Fruit fly (Drosophila melanogaster): Measurements from ENCODE around the gene CG11403.

The CG11403 gene

dm6 chrX:1276757-1277527 is 37.3 kb upstream of the CG11403 start (continued):
- TF ChIP-seq CG8478 (optimal IDR thresholded peaks at IDR 0.05), result no peak
- TF ChIP-seq jigr1 (GFP tag; IDR thresholded peaks at IDR 0.05), result peak; percentile 70; the same call in 1 of the 3 replicates
- TF ChIP-seq bcd (GFP tag; optimal IDR thresholded peaks at IDR 0.05), result peak; percentile 91
- TF ChIP-seq amos (GFP tag; IDR thresholded peaks at IDR 0.05; ENCODE audit: partially characterized antibody), result no peak
- TF ChIP-seq lmd (GFP tag; IDR thresholded peaks at IDR 0.05), result peak; percentile 95
- TF ChIP-seq Antp (GFP tag; optimal IDR thresholded peaks at IDR 0.05), result peak; percentile 93
- peak; percentile 95 for TF ChIP-seq Atf3 (GFP tag; optimal IDR thresholded peaks at IDR 0.05)
- TF ChIP-seq CG1024 (GFP tag; IDR thresholded peaks at IDR 0.05), result peak; percentile 48
- TF ChIP-seq tup (GFP tag; optimal IDR thresholded peaks at IDR 0.05), result peak; percentile 82
- peak; percentile 83 for TF ChIP-seq Bdp1 (GFP tag; optimal IDR thresholded peaks at IDR 0.05)
- peak; percentile 85 for TF ChIP-seq zfh2 (GFP tag; optimal IDR thresholded peaks at IDR 0.05)
- TF ChIP-seq Elba2 (GFP tag; optimal IDR thresholded peaks at IDR 0.05), result no peak
- TF ChIP-seq Lpt (GFP tag; optimal IDR thresholded peaks at IDR 0.05), result no peak
- TF ChIP-seq CG13424 (tag; optimal IDR thresholded peaks at IDR 0.05), result peak; percentile 86
- TF ChIP-seq gem (tag; optimal IDR thresholded peaks at IDR 0.05), result peak; percentile 90
- peak; percentile 75 for TF ChIP-seq CG6254 (GFP tag; optimal IDR thresholded peaks at IDR 0.05)
- peak; percentile 99 for TF ChIP-seq Med (GFP tag)
- peak; percentile 77 for TF ChIP-seq CG31365 (tag; optimal IDR thresholded peaks at IDR 0.05)
- no peak for TF ChIP-seq Trl (optimal IDR thresholded peaks at IDR 0.05)
- TF ChIP-seq Trl (GFP tag; optimal IDR thresholded peaks at IDR 0.05), result peak; percentile 91
- TF ChIP-seq CG6175 (GFP tag; IDR thresholded peaks at IDR 0.05), result peak; percentile 91
- TF ChIP-seq CG3995 (GFP tag; optimal IDR thresholded peaks at IDR 0.05), result peak; percentile 52
- TF ChIP-seq CG17361 (GFP tag; IDR thresholded peaks at IDR 0.05), result peak; percentile 91
- TF ChIP-seq Six4 (GFP tag; optimal IDR thresholded peaks at IDR 0.05), result peak; percentile 86
- TF ChIP-seq CG42726 (GFP tag; IDR thresholded peaks at IDR 0.05; ENCODE audit: partially characterized antibody), result no peak
- peak; percentile 73 for TF ChIP-seq CG1602 (GFP tag; optimal IDR thresholded peaks at IDR 0.05)
- peak; percentile 86 for TF ChIP-seq run (tag; optimal IDR thresholded peaks at IDR 0.05)
- peak; percentile 89 for TF ChIP-seq CG6813 (GFP tag; optimal IDR thresholded peaks at IDR 0.05)
- 0 out of 3 replicates have a peak, but pooled peaks have one; percentile 32 for TF ChIP-seq HLH4C (GFP tag; IDR thresholded peaks at IDR 0.05; ENCODE audit: partially characterized antibody)
- peak; percentile 90 for TF ChIP-seq jing (GFP tag; optimal IDR thresholded peaks at IDR 0.05)
- peak; percentile 74 for TF ChIP-seq Nf-YA (GFP tag; IDR thresholded peaks at IDR 0.05)
- peak; percentile 54 for TF ChIP-seq fd64A (GFP tag; optimal IDR thresholded peaks at IDR 0.05)
- peak; percentile 87 for TF ChIP-seq disco-r (GFP tag; optimal IDR thresholded peaks at IDR 0.05)
- TF ChIP-seq CG2875 (GFP tag; optimal IDR thresholded peaks at IDR 0.05), result peak; percentile 84
- peak; percentile 63 for TF ChIP-seq ftz-f1 (GFP tag; optimal IDR thresholded peaks at IDR 0.05)
- peak; percentile 70 for TF ChIP-seq CG17612 (GFP tag; IDR thresholded peaks at IDR 0.05)
- peak; percentile 83 for TF ChIP-seq Chrac-16 (GFP tag; optimal IDR thresholded peaks at IDR 0.05)
- TF ChIP-seq CG17829 (tag; optimal IDR thresholded peaks at IDR 0.05), result peak; percentile 79
- TF ChIP-seq CG11723 (GFP tag; optimal IDR thresholded peaks at IDR 0.05), result peak; percentile 81
- TF ChIP-seq gt (GFP tag; IDR thresholded peaks at IDR 0.05), result peak; percentile 81
- peak; percentile 71 for TF ChIP-seq sqz (GFP tag; optimal IDR thresholded peaks at IDR 0.05)
- no peak for TF ChIP-seq hb (GFP tag; IDR thresholded peaks at IDR 0.05; ENCODE audit: partially characterized antibody)
- no peak for TF ChIP-seq CG14860 (GFP tag; IDR thresholded peaks at IDR 0.05; ENCODE audit: partially characterized antibody)
- peak in 1 of 2 experiments; percentile 1 for TF ChIP-seq insv (GFP tag; optimal IDR thresholded peaks at IDR 0.05)
- peak; percentile 83 for TF ChIP-seq CG10274 (GFP tag; optimal IDR thresholded peaks at IDR 0.05)
- TF ChIP-seq Kr (GFP tag; optimal IDR thresholded peaks at IDR 0.05), result no peak
- TF ChIP-seq Jarid2 (GFP tag; optimal IDR thresholded peaks at IDR 0.05), result peak; percentile 72
- TF ChIP-seq mam (GFP tag; optimal IDR thresholded peaks at IDR 0.05), result peak; percentile 94
- no peak for TF ChIP-seq Hr39 (optimal IDR thresholded peaks at IDR 0.05)
- TF ChIP-seq Sry-β (GFP tag; optimal IDR thresholded peaks at IDR 0.05), result no peak
